Fruit fly (Drosophila melanogaster) whole organism, embryonic: ENCODE results near the gene rho-4.

ENCODE experiments used
- Awh ChIP-seq: fragments of 200-800 bp; sonication (Bioruptor generic); IDR thresholded peaks from 2 replicates; pipeline ENCODE4, ENCODE4 v1.3.6; 2022; ENCODE audit warnings: missing biosample characterization, missing genetic modification characterization
- Bgb ChIP-seq: fragments of 200-800 bp; sonication (Bioruptor generic); IDR thresholded peaks from 2 replicates; pipeline ENCODE4 v1.3.6; 2022; ENCODE audit warnings: missing biosample characterization, missing genetic modification characterization; ENCODE audit not compliant: partially characterized antibody
- CG12391 ChIP-seq: fragments of 200-800 bp; sonication (Bioruptor generic); optimal IDR thresholded peaks from 3 replicates; lab custom pipeline; 2018; ENCODE audit warnings: missing biosample characterization, mild to moderate bottlenecking, missing genetic modification characterization, moderate library complexity
- CG12744 ChIP-seq: fragments of 200-800 bp; sonication (Bioruptor generic); optimal IDR thresholded peaks from 2 replicates; lab custom pipeline; 2016; ENCODE audit warnings: missing biosample characterization, missing genetic modification characterization
- CG13296 ChIP-seq: fragments of 200-800 bp; sonication (Bioruptor generic); optimal IDR thresholded peaks from 3 replicates; lab custom pipeline; 2018; ENCODE audit warnings: missing biosample characterization, mild to moderate bottlenecking, missing genetic modification characterization
- CG13424 ChIP-seq: fragments of 200-800 bp; sonication (Bioruptor generic); optimal IDR thresholded peaks from 2 replicates; lab custom pipeline; 2019; ENCODE audit warnings: missing biosample characterization, mild to moderate bottlenecking, missing genetic modification characterization, moderate library complexity
- CG13775 ChIP-seq: fragments of 200-800 bp; sonication (Bioruptor generic); optimal IDR thresholded peaks from 3 replicates; lab custom pipeline; 2017; ENCODE audit warnings: missing biosample characterization, mild to moderate bottlenecking, missing genetic modification characterization
- CG15514 ChIP-seq: fragments of 200-800 bp; sonication (Bioruptor generic); optimal IDR thresholded peaks from 3 replicates; lab custom pipeline; 2017; ENCODE audit warnings: missing biosample characterization, missing genetic modification characterization, mild to moderate bottlenecking, moderate library complexity, missing genetic modification reagents
- CG16813 ChIP-seq: fragments of 200-800 bp; sonication (Bioruptor generic); IDR thresholded peaks from 3 replicates; pipeline ENCODE4 v1.3.6; 2022; ENCODE audit warnings: missing biosample characterization, missing genetic modification characterization; ENCODE audit not compliant: partially characterized antibody
- CG17385 ChIP-seq: fragments of 200-800 bp; sonication (Bioruptor generic); optimal IDR thresholded peaks from 3 replicates; lab custom pipeline; 2018; ENCODE audit warnings: missing biosample characterization, mild to moderate bottlenecking, missing genetic modification characterization
- CG2202 ChIP-seq: fragments of 200-800 bp; sonication (Bioruptor generic); optimal IDR thresholded peaks from 2 replicates; lab custom pipeline; 2018; ENCODE audit warnings: missing biosample characterization, mild to moderate bottlenecking, missing genetic modification characterization
- CG32772 ChIP-seq: fragments of 200-800 bp; sonication (Bioruptor generic); IDR thresholded peaks from 2 replicates; pipeline ENCODE4 v1.3.6; 2022; ENCODE audit warnings: missing biosample characterization, missing genetic modification characterization
- CG4404 ChIP-seq: fragments of 200-800 bp; sonication (Bioruptor generic); IDR thresholded peaks from 2 replicates; pipeline ENCODE4 v1.3.6; 2022; ENCODE audit warnings: missing biosample characterization, missing genetic modification characterization
- CG6272 ChIP-seq: fragments of 200-800 bp; sonication (Bioruptor generic); IDR thresholded peaks from 2 replicates; pipeline ENCODE4 v1.3.6; 2022; ENCODE audit warnings: missing biosample characterization, missing genetic modification characterization
- CG7745 ChIP-seq: fragments of 200-800 bp; sonication (Bioruptor generic); optimal IDR thresholded peaks from 2 replicates; lab custom pipeline; 2018; ENCODE audit warnings: missing biosample characterization, mild to moderate bottlenecking, missing genetic modification characterization, moderate library complexity
- CG7928 ChIP-seq: fragments of 200-800 bp; sonication (Bioruptor generic); optimal IDR thresholded peaks from 2 replicates; lab custom pipeline; 2017; ENCODE audit warnings: missing biosample characterization, mild to moderate bottlenecking, missing genetic modification characterization
- CG8281 ChIP-seq: fragments of 200-800 bp; sonication (Bioruptor generic); optimal IDR thresholded peaks from 2 replicates; lab custom pipeline; 2018; ENCODE audit warnings: missing biosample characterization, mild to moderate bottlenecking, missing genetic modification characterization, moderate library complexity
- CG9932 ChIP-seq: fragments of 200-800 bp; sonication (Bioruptor generic); IDR thresholded peaks from 2 replicates; pipeline ENCODE4 v1.3.6; 2022; ENCODE audit warnings: missing biosample characterization, missing genetic modification characterization
- CrebB ChIP-seq: fragments of 200-800 bp; sonication (Bioruptor generic); optimal IDR thresholded peaks from 3 replicates; lab custom pipeline; 2018; ENCODE audit warnings: missing biosample characterization, mild to moderate bottlenecking, missing genetic modification characterization
- Dek ChIP-seq: fragments of 200-800 bp; sonication (Bioruptor generic); optimal IDR thresholded peaks from 3 replicates; lab custom pipeline; 2019; ENCODE audit warnings: missing biosample characterization, mild to moderate bottlenecking, missing genetic modification characterization, moderate library complexity
- GATAe ChIP-seq: fragments of 200-800 bp; sonication (Bioruptor generic); conservative IDR thresholded peaks from 2 replicates; pipeline ENCODE4 v1.3.6; 2022; ENCODE audit warnings: missing biosample characterization, missing genetic modification characterization
- H2.0 ChIP-seq: fragments of 200-800 bp; sonication (Bioruptor generic); IDR thresholded peaks from 2 replicates; pipeline ENCODE4 v1.3.6; 2022; ENCODE audit warnings: missing biosample characterization, missing genetic modification characterization
- HHEX ChIP-seq: fragments of 200-800 bp; sonication (Bioruptor generic); optimal IDR thresholded peaks from 3 replicates; lab custom pipeline; 2017; ENCODE audit warnings: missing biosample characterization, mild to moderate bottlenecking, missing genetic modification characterization, missing genetic modification reagents
- HmgD ChIP-seq: fragments of 200-800 bp; sonication (Bioruptor generic); optimal IDR thresholded peaks from 3 replicates; lab custom pipeline; 2016; ENCODE audit warnings: missing biosample characterization, missing genetic modification characterization
- Jarid2 ChIP-seq: fragments of 200-800 bp; sonication (Bioruptor generic); optimal IDR thresholded peaks from 3 replicates; lab custom pipeline; 2017; ENCODE audit warnings: mild to moderate bottlenecking, missing biosample characterization, missing genetic modification reagents, missing genetic modification characterization
- Lhr ChIP-seq: fragments of 200-800 bp; sonication (Bioruptor generic); optimal IDR thresholded peaks from 3 replicates; lab custom pipeline; 2017; ENCODE audit warnings: mild to moderate bottlenecking, missing biosample characterization, missing genetic modification reagents, missing genetic modification characterization
- Six4 ChIP-seq: fragments of 200-800 bp; sonication (Bioruptor generic); optimal IDR thresholded peaks from 2 replicates; lab custom pipeline; 2016; ENCODE audit warnings: missing biosample characterization, missing genetic modification characterization
- Spps ChIP-seq: fragments of 200-800 bp; sonication (Bioruptor generic); optimal IDR thresholded peaks from 2 replicates; lab custom pipeline; 2018; ENCODE audit warnings: missing biosample characterization, mild to moderate bottlenecking, missing genetic modification characterization
- Stat92E ChIP-seq, 3 experiments: fragments of >200 bp in 2 of 3; fragments of 200-800 bp in 1 of 3; sonication (Bioruptor generic) in 1 of 3; optimal IDR thresholded peaks; 2 replicates each; lab custom pipeline; 2017 to 2019; ENCODE audit warnings: missing biosample characterization in 3 of 3, missing genetic modification characterization in 3 of 3, mild to moderate bottlenecking in 1 of 3, moderate library complexity in 1 of 3
- Tbp ChIP-seq: fragments of >200 bp; optimal IDR thresholded peaks from 2 replicates; lab custom pipeline; 2018; ENCODE audit warnings: missing biosample characterization, missing genetic modification characterization
- ap ChIP-seq: fragments of 200-800 bp; sonication (Bioruptor generic); IDR thresholded peaks from 2 replicates; pipeline ENCODE4 v1.3.6; 2022; ENCODE audit warnings: missing biosample characterization, missing genetic modification characterization
- az2 ChIP-seq: fragments of 200-800 bp; sonication (Bioruptor generic); optimal IDR thresholded peaks from 3 replicates; lab custom pipeline; 2016; ENCODE audit warnings: missing biosample characterization, missing genetic modification characterization
- cas ChIP-seq: fragments of 200-800 bp; sonication (Bioruptor generic); IDR thresholded peaks from 2 replicates; pipeline ENCODE4 v1.3.6; 2022; ENCODE audit warnings: missing biosample characterization, missing genetic modification characterization
- dmrt99B ChIP-seq: fragments of 200-800 bp; sonication (Bioruptor generic); optimal IDR thresholded peaks from 2 replicates; lab custom pipeline; 2018; ENCODE audit warnings: missing biosample characterization, mild to moderate bottlenecking, missing genetic modification characterization, moderate library complexity
- gro ChIP-seq: fragments of 200-800 bp; sonication (Bioruptor generic); optimal IDR thresholded peaks from 2 replicates; lab custom pipeline; 2016; ENCODE audit warnings: missing biosample characterization, missing genetic modification characterization
- gt ChIP-seq: fragments of 200-800 bp; sonication (Bioruptor generic); IDR thresholded peaks from 2 replicates; pipeline ENCODE4 v1.3.6; 2022; ENCODE audit warnings: missing biosample characterization, missing genetic modification characterization
- h ChIP-seq: fragments of >200 bp; optimal IDR thresholded peaks from 2 replicates; lab custom pipeline; 2017
- jigr1 ChIP-seq: fragments of 200-800 bp; sonication (Bioruptor generic); IDR thresholded peaks from 3 replicates; pipeline ENCODE4 v1.3.6; 2022; ENCODE audit warnings: missing biosample characterization, missing genetic modification characterization
- kni ChIP-seq: fragments of 200-800 bp; sonication (Bioruptor generic); optimal IDR thresholded peaks from 3 replicates; lab custom pipeline; 2017; ENCODE audit warnings: mild to moderate bottlenecking, missing biosample characterization, missing genetic modification reagents, missing genetic modification characterization
- knrl ChIP-seq: fragments of 200-800 bp; sonication (Bioruptor generic); IDR thresholded peaks from 3 replicates; pipeline ENCODE4 v1.3.6; 2022; ENCODE audit warnings: missing biosample characterization, missing genetic modification characterization; ENCODE audit not compliant: partially characterized antibody
- lbe ChIP-seq: fragments of 200-800 bp; sonication (Bioruptor generic); optimal IDR thresholded peaks from 2 replicates; lab custom pipeline; 2016; ENCODE audit warnings: missing biosample characterization, mild to moderate bottlenecking, missing genetic modification characterization
- lola ChIP-seq, 3 experiments: fragments of >200 bp in 2 of 3; fragments of 200-800 bp in 1 of 3; sonication (Bioruptor generic) in 1 of 3; optimal IDR thresholded peaks; 2 replicates each; lab custom pipeline; 2017 to 2019; ENCODE audit warnings: missing biosample characterization in 3 of 3, missing genetic modification characterization in 3 of 3, mild to moderate bottlenecking in 1 of 3, moderate library complexity in 1 of 3
- mam ChIP-seq: fragments of 200-800 bp; sonication (Bioruptor generic); optimal IDR thresholded peaks from 3 replicates; lab custom pipeline; 2016; ENCODE audit warnings: missing biosample characterization, missing genetic modification characterization
- odd ChIP-seq: fragments of 200-800 bp; sonication (Bioruptor generic); optimal IDR thresholded peaks from 2 replicates; lab custom pipeline; 2017; ENCODE audit warnings: missing biosample characterization, mild to moderate bottlenecking, missing genetic modification characterization
- onecut ChIP-seq: fragments of 200-800 bp; sonication (Bioruptor generic); IDR thresholded peaks from 2 replicates; pipeline ENCODE4 v1.3.6; 2022; ENCODE audit warnings: missing biosample characterization, missing genetic modification characterization
- pros ChIP-seq: fragments of 200-800 bp; sonication (Bioruptor generic); optimal IDR thresholded peaks from 3 replicates; lab custom pipeline; 2019; ENCODE audit warnings: missing biosample characterization, mild to moderate bottlenecking, missing genetic modification characterization, moderate library complexity
- sens ChIP-seq: fragments of 200-800 bp; sonication (Bioruptor generic); peaks from one replicate; lab custom pipeline; 2016; ENCODE audit warnings: missing biosample characterization, missing genetic modification characterization
- shn ChIP-seq: fragments of 200-800 bp; sonication (Bioruptor generic); optimal IDR thresholded peaks from 3 replicates; lab custom pipeline; 2016; ENCODE audit warnings: missing biosample characterization, missing genetic modification characterization
- so ChIP-seq: fragments of 200-800 bp; sonication (Bioruptor generic); IDR thresholded peaks from 3 replicates; pipeline ENCODE4 v1.3.6; 2022; ENCODE audit warnings: missing biosample characterization, missing genetic modification characterization
- ssp ChIP-seq: fragments of 200-800 bp; sonication (Bioruptor generic); IDR thresholded peaks from 2 replicates; pipeline ENCODE4 v1.3.6; 2022; ENCODE audit warnings: missing biosample characterization, missing genetic modification characterization
- stwl ChIP-seq: fragments of 200-800 bp; sonication (Bioruptor generic); optimal IDR thresholded peaks from 3 replicates; lab custom pipeline; 2018; ENCODE audit warnings: missing biosample characterization, mild to moderate bottlenecking, missing genetic modification characterization, moderate library complexity
- unpg ChIP-seq: fragments of 200-800 bp; sonication (Bioruptor generic); optimal IDR thresholded peaks from 3 replicates; lab custom pipeline; 2018; ENCODE audit warnings: missing biosample characterization, mild to moderate bottlenecking, missing genetic modification characterization, moderate library complexity

Gene rho-4

dm6 chrX:11652991-11653390 lies 53.4 kb downstream of the rho-4 start (continued):
- no peak for TF ChIP-seq HHEX
- no peak for TF ChIP-seq h (lab: Kevin White, UChicago)
- TF ChIP-seq pros (GFP tag; lab: Kevin White, UChicago), result no peak
- no peak for TF ChIP-seq Dek (tag; lab: Kevin White, UChicago)
- TF ChIP-seq CG15514 (GFP tag; lab: Kevin White, UChicago), result no peak
- TF ChIP-seq HmgD, result no peak
- TF ChIP-seq CG13296 (GFP tag; lab: Kevin White, UChicago), result no peak
- TF ChIP-seq CG13775 (GFP tag; lab: Kevin White, UChicago), result no peak
- TF ChIP-seq CG12391, result no peak
- TF ChIP-seq Jarid2 (GFP tag; lab: Kevin White, UChicago), result no peak
- TF ChIP-seq CG17385 (GFP tag; lab: Kevin White, UChicago), result no peak
- TF ChIP-seq H2.0 (GFP tag; lab: Robert Waterston, UW), result 0 out of 2 replicates have a peak, but pooled peaks have one; percentile 13
- TF ChIP-seq sens, result peak; percentile 81
- TF ChIP-seq so, result no peak
- TF ChIP-seq gt (GFP tag; lab: Robert Waterston, UW), result no peak
- no peak for TF ChIP-seq CG13424 (tag; lab: Kevin White, UChicago)
- TF ChIP-seq Six4 (GFP tag; lab: Kevin White, UChicago), result no peak
- no peak for TF ChIP-seq shn (GFP tag; lab: Kevin White, UChicago)
- TF ChIP-seq lbe (GFP tag; lab: Kevin White, UChicago), result no peak
- TF ChIP-seq CrebB (tag; lab: Kevin White, UChicago), result no peak
- no peak for TF ChIP-seq CG8281 (tag; lab: Kevin White, UChicago)
- TF ChIP-seq jigr1, result no peak
- TF ChIP-seq ap, result no peak
- TF ChIP-seq CG7745 (tag; lab: Kevin White, UChicago), result no peak
- TF ChIP-seq gro (GFP tag; lab: Kevin White, UChicago), result no peak
- no peak for TF ChIP-seq stwl (tag; lab: Kevin White, UChicago)
- TF ChIP-seq CG2202 (tag; lab: Kevin White, UChicago), result no peak
- TF ChIP-seq Spps (tag; lab: Kevin White, UChicago), result no peak
- TF ChIP-seq CG7928 (GFP tag; lab: Kevin White, UChicago), result no peak
- no peak for TF ChIP-seq az2 (GFP tag; lab: Kevin White, UChicago)
- no peak for TF ChIP-seq kni (GFP tag; lab: Kevin White, UChicago)
- TF ChIP-seq mam (GFP tag; lab: Kevin White, UChicago), result peak; percentile 8
- TF ChIP-seq knrl (GFP tag; lab: Robert Waterston, UW), result no peak
- no peak for TF ChIP-seq onecut
- TF ChIP-seq ssp (GFP tag; lab: Robert Waterston, UW), result no peak
- TF ChIP-seq GATAe (GFP tag; lab: Robert Waterston, UW), result no peak
- TF ChIP-seq Lhr (GFP tag; lab: Kevin White, UChicago), result no peak
- TF ChIP-seq odd, result no peak
- no peak for TF ChIP-seq CG16813
- TF ChIP-seq CG6272 (GFP tag; lab: Robert Waterston, UW), result no peak
- TF ChIP-seq Stat92E (GFP tag; optimal IDR thresholded peaks at IDR 0.05; lab: Kevin White, UChicago), result no peak
- TF ChIP-seq Tbp (GFP tag; lab: Kevin White, UChicago), result no peak
- TF ChIP-seq cas (GFP tag; lab: Robert Waterston, UW), result no peak
- TF ChIP-seq Bgb (GFP tag; lab: Robert Waterston, UW), result no peak
- TF ChIP-seq dmrt99B (tag; lab: Kevin White, UChicago), result peak; percentile 49
- no peak for TF ChIP-seq CG32772 (GFP tag; lab: Robert Waterston, UW)
- no peak for TF ChIP-seq Awh (GFP tag; lab: Robert Waterston, UW)
- no peak for TF ChIP-seq CG12744 (GFP tag; lab: Kevin White, UChicago)
- no peak for TF ChIP-seq CG9932 (GFP tag; lab: Robert Waterston, UW)
- TF ChIP-seq CG4404 (GFP tag; lab: Robert Waterston, UW), result no peak
- TF ChIP-seq lola (GFP tag; optimal IDR thresholded peaks at IDR 0.05; lab: Kevin White, UChicago), result no peak
- TF ChIP-seq unpg (GFP tag; lab: Kevin White, UChicago), result peak; percentile 38
